Worm (Caenorhabditis elegans) whole organism, young adult: Measurements from ENCODE around the gene C53B7.6.

Experiments
- B0035.1 ChIP-seq: sonication (generic microtip); optimal IDR thresholded peaks from 2 replicates; lab custom pipeline; 2016; ENCODE audit warnings: missing genetic modification characterization, mild to moderate bottlenecking, missing compliant biosample characterization, missing genotype, missing genetic modification reagents
- F37B4.10 ChIP-seq: fragments of 200-800 bp; sonication (Bioruptor generic); IDR thresholded peaks from 2 replicates; pipeline ENCODE4 v1.3.6; 2022; ENCODE audit warnings: missing genetic modification characterization, missing compliant biosample characterization
- T26A5.8 ChIP-seq: sonication (generic microtip); optimal IDR thresholded peaks from 2 replicates; lab custom pipeline; 2016; ENCODE audit warnings: missing genetic modification characterization, missing compliant biosample characterization
- aptf-3 ChIP-seq: fragments of 200-800 bp; sonication (Bioruptor generic); IDR thresholded peaks from 2 replicates; pipeline ENCODE4 v1.3.6; 2022; ENCODE audit warnings: missing genetic modification characterization, missing compliant biosample characterization
- attf-3 ChIP-seq: fragments of 200-800 bp; sonication (Bioruptor generic); conservative IDR thresholded peaks from 2 replicates; pipeline ENCODE4 v1.3.6; 2022; ENCODE audit warnings: missing genetic modification reagents, missing genetic modification characterization, missing compliant biosample characterization
- cebp-2 ChIP-seq: fragments of 200-800 bp; sonication (Bioruptor generic); IDR thresholded peaks from 2 replicates; pipeline ENCODE4 v1.3.6; 2022; ENCODE audit warnings: missing genetic modification characterization, missing compliant biosample characterization
- ekl-4 ChIP-seq: fragments of 200-800 bp; sonication (Bioruptor generic); IDR thresholded peaks from 2 replicates; pipeline ENCODE4 v1.3.6; 2022; ENCODE audit warnings: missing genetic modification reagents, missing genetic modification characterization, missing compliant biosample characterization
- lsy-27 ChIP-seq: sonication (generic microtip); optimal IDR thresholded peaks from 2 replicates; lab custom pipeline; 2017; ENCODE audit warnings: missing genetic modification characterization, mild to moderate bottlenecking, missing compliant biosample characterization, antibody characterized with exemption, missing genotype, borderline replicate concordance; ENCODE audit not compliant: insufficient read depth
- madf-3 ChIP-seq: fragments of 200-800 bp; sonication (Bioruptor generic); IDR thresholded peaks from 2 replicates; pipeline ENCODE4 v1.3.6; 2022; ENCODE audit warnings: missing genetic modification reagents, missing genetic modification characterization, missing compliant biosample characterization
- mxl-1 ChIP-seq: sonication (generic microtip); optimal IDR thresholded peaks from 2 replicates; lab custom pipeline; 2016; ENCODE audit warnings: missing genetic modification characterization, missing compliant biosample characterization
- pha-4 ChIP-seq: fragments of 150-350 bp; sonication (generic microtip); optimal IDR thresholded peaks from 2 replicates; lab custom pipeline; 2014; ENCODE audit warnings: missing biosample characterization, missing genetic modification reagents, missing genetic modification characterization
- zim-3 ChIP-seq: sonication (generic microtip); optimal IDR thresholded peaks from 2 replicates; lab custom pipeline; 2017; ENCODE audit warnings: mild to moderate bottlenecking, missing genetic modification characterization, moderate library complexity, missing compliant biosample characterization

DNA sequence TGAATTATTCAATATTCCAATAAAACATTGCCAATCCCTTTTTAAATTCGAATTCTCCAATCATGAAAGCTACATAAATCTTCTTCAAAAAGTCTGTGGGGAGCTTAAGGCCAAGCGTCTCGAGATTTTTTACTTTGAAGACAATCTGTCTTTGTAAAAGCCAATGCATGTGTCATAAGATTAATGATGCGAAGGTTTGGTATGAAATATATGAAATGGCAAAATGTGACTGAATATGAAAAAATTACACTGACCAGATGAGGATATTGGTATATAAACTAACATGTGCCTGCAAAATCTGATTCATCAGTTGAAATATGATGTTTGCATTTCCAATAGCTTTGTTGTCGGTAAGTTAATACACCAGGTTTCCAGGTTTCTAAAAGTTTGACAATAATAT is 22.6 kb downstream of the C53B7.6 start, which contains the start of gene C53B7.2:
- TF ChIP-seq aptf-3 (GFP tag; lab: Robert Waterston, UW) (no peak), pha-4 (tag; lab: Kevin White, UChicago) (no peak), attf-3 (GFP tag; lab: Robert Waterston, UW) (no peak), zim-3 (tag; lab: Kevin White, UChicago) (no peak), mxl-1 (tag; lab: Kevin White, UChicago) (no peak), cebp-2 (GFP tag; lab: Robert Waterston, UW) (no peak), T26A5.8 (tag; lab: Kevin White, UChicago) (no peak), B0035.1 (tag; lab: Kevin White, UChicago) (no peak), ekl-4 (no peak), F37B4.10 (GFP tag; lab: Robert Waterston, UW) (no peak), lsy-27 (tag; lab: Kevin White, UChicago) (no peak), madf-3 (GFP tag; lab: Robert Waterston, UW) (no peak)
